Worm (Caenorhabditis elegans) whole organism, young adult: ENCODE measurements around the gene fbxb-34.
"Not testable (repeated sequence)": the region's sequence is repeated elsewhere in the genome, so short reads cannot be mapped to it uniquely, and the experiment has no call there.

Experiments
- B0336.3 ChIP-seq: fragments of 200-800 bp; sonication (Bioruptor generic); IDR thresholded peaks from 2 replicates; pipeline ENCODE4 v1.3.6; 2022; ENCODE audit warnings: missing genetic modification characterization, missing compliant biosample characterization
- D2030.7 ChIP-seq: fragments of 200-800 bp; sonication (Bioruptor generic); IDR thresholded peaks from 2 replicates; pipeline ENCODE4 v1.3.6; 2022; ENCODE audit warnings: missing genetic modification reagents, missing genetic modification characterization, missing compliant biosample characterization
- F55B11.4 ChIP-seq: sonication (generic microtip); optimal IDR thresholded peaks from 2 replicates; lab custom pipeline; 2016; ENCODE audit warnings: missing compliant biosample characterization, missing genetic modification characterization, borderline replicate concordance; ENCODE audit not compliant: insufficient read depth
- K11D2.4 ChIP-seq: fragments of 200-800 bp; sonication (Bioruptor generic); IDR thresholded peaks from 2 replicates; pipeline ENCODE4 v1.3.6; 2022; ENCODE audit warnings: missing genetic modification reagents, missing genetic modification characterization, missing compliant biosample characterization
- Y56A3A.18 ChIP-seq: fragments of 200-800 bp; sonication (Bioruptor generic); IDR thresholded peaks from 2 replicates; pipeline ENCODE4 v1.3.6; 2022; ENCODE audit warnings: missing genetic modification reagents, missing genetic modification characterization, missing compliant biosample characterization
- Y79H2A.3 ChIP-seq: fragments of 200-800 bp; sonication (Bioruptor generic); conservative IDR thresholded peaks from 2 replicates; pipeline ENCODE4 v1.3.6; 2022; ENCODE audit warnings: missing genetic modification reagents, missing genetic modification characterization, missing compliant biosample characterization
- akir-1 ChIP-seq: fragments of 200-800 bp; sonication (Bioruptor generic); optimal IDR thresholded peaks from 2 replicates; lab custom pipeline; 2018; ENCODE audit warnings: mild to moderate bottlenecking, missing genetic modification characterization, moderate library complexity, missing compliant biosample characterization
- aptf-2 ChIP-seq: fragments of 200-800 bp; sonication (Bioruptor generic); conservative IDR thresholded peaks from 2 replicates; pipeline ENCODE4 v1.3.6; 2022; ENCODE audit warnings: missing genetic modification reagents, missing genetic modification characterization, missing compliant biosample characterization
- atf-7 ChIP-seq: sonication (generic microtip); optimal IDR thresholded peaks from 2 replicates; lab custom pipeline; 2017; ENCODE audit warnings: mild to moderate bottlenecking, missing genetic modification characterization, missing compliant biosample characterization
- ceh-27 ChIP-seq: fragments of 200-800 bp; sonication (Bioruptor generic); optimal IDR thresholded peaks from 2 replicates; lab custom pipeline; 2018; ENCODE audit warnings: mild to moderate bottlenecking, missing genetic modification characterization, moderate library complexity, missing compliant biosample characterization
- chd-7 ChIP-seq: sonication (generic microtip); optimal IDR thresholded peaks from 2 replicates; lab custom pipeline; 2016; ENCODE audit warnings: mild to moderate bottlenecking, missing genetic modification characterization, moderate library complexity, missing compliant biosample characterization
- die-1 ChIP-seq: sonication (generic microtip); optimal IDR thresholded peaks from 2 replicates; lab custom pipeline; 2016; ENCODE audit warnings: missing genotype, mild to moderate bottlenecking, missing genetic modification characterization, missing compliant biosample characterization
- egl-44 ChIP-seq: fragments of 200-800 bp; sonication (Bioruptor generic); IDR thresholded peaks from 2 replicates; pipeline ENCODE4 v1.3.6; 2022; ENCODE audit warnings: missing genetic modification reagents, missing genetic modification characterization, missing compliant biosample characterization
- ekl-4 ChIP-seq: fragments of 200-800 bp; sonication (Bioruptor generic); IDR thresholded peaks from 2 replicates; pipeline ENCODE4 v1.3.6; 2022; ENCODE audit warnings: missing genetic modification reagents, missing genetic modification characterization, missing compliant biosample characterization
- ets-4 ChIP-seq: fragments of 200-800 bp; sonication (Bioruptor generic); optimal IDR thresholded peaks from 2 replicates; lab custom pipeline; 2018; ENCODE audit warnings: mild to moderate bottlenecking, missing genetic modification characterization, missing compliant biosample characterization
- hlh-26 ChIP-seq: fragments of 200-800 bp; sonication (Bioruptor generic); conservative IDR thresholded peaks from 2 replicates; pipeline ENCODE4 v1.3.6; 2022; ENCODE audit warnings: missing genetic modification reagents, missing genetic modification characterization, missing compliant biosample characterization
- hmg-1.2 ChIP-seq: fragments of 200-800 bp; sonication (Bioruptor generic); IDR thresholded peaks from 2 replicates; pipeline ENCODE4 v1.3.6; 2022; ENCODE audit warnings: missing genetic modification reagents, missing genetic modification characterization, missing compliant biosample characterization
- hsf-1 ChIP-seq: fragments of 200-800 bp; sonication (Bioruptor generic); IDR thresholded peaks from 2 replicates; pipeline ENCODE4 v1.3.6; 2022; ENCODE audit warnings: missing genetic modification reagents, missing genetic modification characterization, missing compliant biosample characterization
- lag-1 ChIP-seq: fragments of 200-800 bp; sonication (Bioruptor generic); IDR thresholded peaks from 2 replicates; pipeline ENCODE4 v1.3.6; 2022; ENCODE audit warnings: missing genetic modification reagents, missing genetic modification characterization, missing compliant biosample characterization
- let-526 ChIP-seq: fragments of 200-800 bp; sonication (Bioruptor generic); IDR thresholded peaks from 2 replicates; pipeline ENCODE4 v1.3.6; 2022; ENCODE audit warnings: missing genetic modification reagents, missing genetic modification characterization, missing compliant biosample characterization
- madf-3 ChIP-seq: fragments of 200-800 bp; sonication (Bioruptor generic); IDR thresholded peaks from 2 replicates; pipeline ENCODE4 v1.3.6; 2022; ENCODE audit warnings: missing genetic modification reagents, missing genetic modification characterization, missing compliant biosample characterization
- mxl-1 ChIP-seq: sonication (generic microtip); optimal IDR thresholded peaks from 2 replicates; lab custom pipeline; 2016; ENCODE audit warnings: missing genetic modification characterization, missing compliant biosample characterization
- nfya-2 ChIP-seq: fragments of 200-800 bp; sonication (Bioruptor generic); IDR thresholded peaks from 2 replicates; pipeline ENCODE4 v1.3.6; 2022; ENCODE audit warnings: missing genetic modification reagents, missing genetic modification characterization, missing compliant biosample characterization
- nhr-80 ChIP-seq: sonication (generic microtip); optimal IDR thresholded peaks from 2 replicates; lab custom pipeline; 2016; ENCODE audit warnings: missing genetic modification characterization, missing compliant biosample characterization
- pbrm-1 ChIP-seq: fragments of 200-800 bp; sonication (Bioruptor generic); IDR thresholded peaks from 2 replicates; pipeline ENCODE4 v1.3.6; 2022; ENCODE audit warnings: missing genetic modification reagents, missing genetic modification characterization, missing compliant biosample characterization
- sea-2 ChIP-seq: fragments of 200-800 bp; sonication (Bioruptor generic); IDR thresholded peaks from 2 replicates; pipeline ENCODE4 v1.3.6; 2022; ENCODE audit warnings: missing genetic modification characterization, missing compliant biosample characterization
- snpc-4 ChIP-seq, 5 experiments: fragments of 150-350 bp in 1 of 5; sonication (generic microtip) in 4 of 5; optimal IDR thresholded peaks; 2 replicates each; lab custom pipeline; 2014 to 2018; ENCODE audit warnings: missing genetic modification characterization in 5 of 5, missing biosample characterization in 3 of 5, antibody characterized with exemption in 2 of 5, mild to moderate bottlenecking in 2 of 5, missing compliant biosample characterization in 2 of 5, missing genotype in 2 of 5, moderate library complexity in 2 of 5, missing genetic modification reagents in 1 of 5
- tbx-9 ChIP-seq: sonication (generic microtip); optimal IDR thresholded peaks from 2 replicates; lab custom pipeline; 2016; ENCODE audit warnings: borderline replicate concordance, missing genetic modification characterization, inconsistent platforms, missing compliant biosample characterization
- unc-130 ChIP-seq: sonication (generic microtip); optimal IDR thresholded peaks from 2 replicates; lab custom pipeline; 2016; ENCODE audit warnings: missing genetic modification reagents, missing genetic modification characterization, missing compliant biosample characterization
- zfh-2 ChIP-seq: fragments of 200-800 bp; sonication (Bioruptor generic); conservative IDR thresholded peaks from 2 replicates; pipeline ENCODE4 v1.3.6; 2022; ENCODE audit warnings: missing genetic modification reagents, missing genetic modification characterization, missing compliant biosample characterization
- zim-3 ChIP-seq: sonication (generic microtip); optimal IDR thresholded peaks from 2 replicates; lab custom pipeline; 2017; ENCODE audit warnings: mild to moderate bottlenecking, missing genetic modification characterization, moderate library complexity, missing compliant biosample characterization
- ztf-6 ChIP-seq: fragments of 200-800 bp; sonication (Bioruptor generic); IDR thresholded peaks from 2 replicates; pipeline ENCODE4 v1.3.6; 2022; ENCODE audit warnings: missing genetic modification reagents, missing genetic modification characterization, missing compliant biosample characterization

The fbxb-34 gene

ce11 chrII:584321-584848 lies 3.2 kb upstream of the fbxb-34 start, which contains the start of the genes W08F4.12 and W08F4.13:
TSS of gene W08F4.12 (minus strand) at chrII:584421.
TSS of gene W08F4.13 (plus strand) at chrII:584798.
- no peak for TF ChIP-seq B0336.3 (GFP tag; lab: Robert Waterston, UW)
- TF ChIP-seq Y56A3A.18 (GFP tag; lab: Robert Waterston, UW) = no peak
- no peak for TF ChIP-seq ceh-27 (GFP tag; lab: Kevin White, UChicago)

- no peak for TF ChIP-seq lag-1
- no peak for TF ChIP-seq Y56A3A.18 (GFP tag; lab: Robert Waterston, UW)
- no peak for TF ChIP-seq die-1 (tag; lab: Kevin White, UChicago)
- no peak for TF ChIP-seq snpc-4 (GFP tag; optimal IDR thresholded peaks at IDR 0.05; lab: Kevin White, UChicago)
- no peak for TF ChIP-seq snpc-4 (tag; optimal IDR thresholded peaks at IDR 0.05; lab: Kevin White, UChicago)
- TF ChIP-seq zfh-2 = no peak
- TF ChIP-seq unc-130 = no peak
- no peak for TF ChIP-seq sea-2 (GFP tag; lab: Robert Waterston, UW)
- TF ChIP-seq mxl-1 = no peak
- TF ChIP-seq D2030.7 (GFP tag; lab: Robert Waterston, UW) = no peak
- TF ChIP-seq aptf-2 (GFP tag; lab: Robert Waterston, UW) = no peak
- no peak for TF ChIP-seq ztf-6 (GFP tag; lab: Robert Waterston, UW)
- no peak for TF ChIP-seq Y79H2A.3 (GFP tag; lab: Robert Waterston, UW)
- TF ChIP-seq B0336.3 (GFP tag; lab: Robert Waterston, UW) = no peak
- no peak for TF ChIP-seq zim-3
- TF ChIP-seq akir-1 = no peak
- TF ChIP-seq tbx-9 (tag; lab: Kevin White, UChicago) = no peak
- no peak for TF ChIP-seq F55B11.4
These were observed 3.5 kb downstream of the fbxb-34 start, which contains the start of gene W08F4.10 for ce11 chrII:591110-591509. TSS of gene W08F4.10 (minus strand) at chrII:591210.

ce11 chrII:593221-593620 lies 5.6 kb downstream of the fbxb-34 start, which contains the start of gene W08F4.1:
TSS of gene W08F4.1 (plus strand) at chrII:593521.
- not testable (repeated sequence) for TF ChIP-seq hsf-1 (GFP tag; lab: Robert Waterston, UW); madf-3; egl-44 (GFP tag; lab: Robert Waterston, UW)

- TF ChIP-seq hlh-26 (GFP tag; lab: Robert Waterston, UW) (no peak), nhr-80 (tag; lab: Kevin White, UChicago) (no peak), D2030.7 (GFP tag; lab: Robert Waterston, UW) (no peak), chd-7 (tag; lab: Kevin White, UChicago) (no peak), ets-4 (GFP tag; lab: Kevin White, UChicago) (no peak), ekl-4 (GFP tag; lab: Robert Waterston, UW) (no peak), atf-7 (tag; lab: Kevin White, UChicago) (no peak), K11D2.4 (GFP tag; lab: Robert Waterston, UW) (no peak), pbrm-1 (GFP tag; lab: Robert Waterston, UW) (no peak), let-526 (GFP tag; lab: Robert Waterston, UW) (no peak)
These were observed 9.1 kb downstream of the fbxb-34 start for ce11 chrII:596702-597101.

- peak; percentile 60; the same call in 1 of the 2 replicates for TF ChIP-seq hmg-1.2 (GFP tag; lab: Robert Waterston, UW)
- TF ChIP-seq lag-1 = no peak
- no peak for TF ChIP-seq nfya-2 (GFP tag; lab: Robert Waterston, UW)
These were observed 13.7 kb downstream of the fbxb-34 start for ce11 chrII:601305-601704.
